Fruit fly (Drosophila melanogaster) whole organism, pupa: ENCODE results near the gene lili.

ENCODE experiments used
- CG12605 ChIP-seq: fragments of 200-800 bp; sonication (Bioruptor generic); IDR thresholded peaks from 2 replicates; pipeline ENCODE4 v1.3.6; 2022; ENCODE audit warnings: missing biosample characterization, missing genetic modification characterization
- CG13204 ChIP-seq: fragments of 200-800 bp; sonication (Bioruptor generic); optimal IDR thresholded peaks from 2 replicates; lab custom pipeline; 2018; ENCODE audit warnings: missing biosample characterization, mild to moderate bottlenecking, missing genetic modification characterization, moderate library complexity
- CG14655 ChIP-seq: fragments of 200-800 bp; sonication (Bioruptor generic); optimal IDR thresholded peaks from 3 replicates; lab custom pipeline; 2017; ENCODE audit warnings: mild to moderate bottlenecking, missing biosample characterization, missing genetic modification reagents, missing genetic modification characterization
- CG15710 ChIP-seq: fragments of 200-800 bp; sonication (Bioruptor generic); optimal IDR thresholded peaks from 2 replicates; lab custom pipeline; 2018; ENCODE audit warnings: missing biosample characterization, mild to moderate bottlenecking, missing genetic modification characterization, moderate library complexity
- CG17806 ChIP-seq: fragments of 200-800 bp; sonication (Bioruptor generic); optimal IDR thresholded peaks from 2 replicates; lab custom pipeline; 2018; ENCODE audit warnings: missing biosample characterization, mild to moderate bottlenecking, missing genetic modification characterization, moderate library complexity
- CG32121 ChIP-seq: fragments of 200-800 bp; sonication (Bioruptor generic); IDR thresholded peaks from 2 replicates; pipeline ENCODE4 v1.3.6; 2022; ENCODE audit warnings: missing biosample characterization, missing genetic modification characterization
- CG8301 ChIP-seq: fragments of 200-800 bp; sonication (Bioruptor generic); optimal IDR thresholded peaks from 2 replicates; lab custom pipeline; 2018; ENCODE audit warnings: missing biosample characterization, mild to moderate bottlenecking, missing genetic modification characterization
- CG9948 ChIP-seq: fragments of 200-800 bp; sonication (Bioruptor generic); optimal IDR thresholded peaks from 2 replicates; lab custom pipeline; 2018; ENCODE audit warnings: missing biosample characterization, mild to moderate bottlenecking, missing genetic modification characterization, moderate library complexity
- D1 ChIP-seq: fragments of 200-800 bp; sonication (Bioruptor generic); optimal IDR thresholded peaks from 2 replicates; lab custom pipeline; 2018; ENCODE audit warnings: missing biosample characterization, mild to moderate bottlenecking, missing genetic modification characterization, moderate library complexity
- EcR ChIP-seq: fragments of 200-800 bp; sonication (Bioruptor generic); optimal IDR thresholded peaks from 3 replicates; lab custom pipeline; 2019; ENCODE audit warnings: missing biosample characterization, missing genetic modification characterization, mild to moderate bottlenecking, moderate library complexity, missing genetic modification reagents
- Pif1B ChIP-seq: fragments of 200-800 bp; sonication (Bioruptor generic); optimal IDR thresholded peaks from 3 replicates; lab custom pipeline; 2016; ENCODE audit warnings: missing biosample characterization, missing genetic modification characterization
- fd96Ca ChIP-seq: fragments of 200-800 bp; sonication (Bioruptor generic); IDR thresholded peaks from 3 replicates; pipeline ENCODE4 v1.3.6; 2022; ENCODE audit warnings: missing biosample characterization, missing genetic modification characterization
- gl ChIP-seq: fragments of 200-800 bp; sonication (Bioruptor generic); optimal IDR thresholded peaks from 2 replicates; lab custom pipeline; 2018; ENCODE audit warnings: missing biosample characterization, mild to moderate bottlenecking, missing genetic modification characterization

DNA sequence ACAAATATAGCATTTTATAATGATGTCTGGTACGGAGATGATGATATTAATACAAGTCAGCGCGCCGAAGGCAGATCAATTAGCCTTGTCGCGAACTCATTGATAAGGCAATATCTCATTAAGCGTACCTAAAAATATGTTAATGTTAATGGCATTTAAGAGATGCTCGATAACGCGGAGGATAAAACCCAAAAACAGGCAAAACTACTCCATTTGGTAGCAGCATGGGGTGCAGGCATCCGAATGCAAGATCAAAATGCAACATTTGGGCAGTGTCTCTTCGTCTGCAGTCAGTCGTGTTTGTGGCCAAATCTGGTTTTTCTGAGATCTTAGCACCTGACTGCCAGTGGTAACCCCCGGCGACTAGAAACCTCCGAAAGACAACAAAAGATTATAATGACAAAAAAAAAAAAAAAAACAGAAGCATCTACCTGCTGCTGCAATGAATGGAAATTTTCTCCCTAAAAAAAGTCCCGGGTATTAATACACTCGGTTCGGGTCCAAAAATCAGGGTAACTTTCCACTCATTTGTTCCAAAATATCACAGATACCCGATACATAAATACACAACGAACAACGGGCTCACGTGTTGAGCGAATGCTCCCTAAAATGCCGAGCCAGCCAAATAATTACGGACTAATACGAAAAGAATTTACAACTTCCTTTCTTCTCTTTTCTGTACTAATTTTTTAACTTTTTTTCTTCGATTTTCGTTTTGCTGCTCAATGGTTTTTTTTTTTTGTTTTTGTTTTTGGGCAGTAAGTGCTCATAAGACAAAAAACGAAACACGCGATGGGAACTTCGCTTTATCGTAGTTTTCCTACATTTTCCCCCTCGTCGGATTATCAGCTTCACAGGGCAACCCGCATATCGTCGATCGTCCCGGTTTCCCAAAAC is 32.4 kb upstream of the lili start:
- no peak for TF ChIP-seq Pif1B (GFP tag; lab: Kevin White, UChicago)
- TF ChIP-seq CG17806 (tag; lab: Kevin White, UChicago) = no peak
- no peak for TF ChIP-seq gl (tag; lab: Kevin White, UChicago)
- TF ChIP-seq CG14655 (GFP tag; lab: Kevin White, UChicago) = no peak
- no peak for TF ChIP-seq CG15710 (tag; lab: Kevin White, UChicago)
- TF ChIP-seq CG13204 (GFP tag; lab: Kevin White, UChicago) = no peak
- TF ChIP-seq EcR = no peak
- TF ChIP-seq CG32121 (GFP tag; lab: Robert Waterston, UW) = no peak
- no peak for TF ChIP-seq CG8301 (tag; lab: Kevin White, UChicago)
- no peak for TF ChIP-seq D1 (tag; lab: Kevin White, UChicago)
- no peak for TF ChIP-seq fd96Ca
- no peak for TF ChIP-seq CG9948 (tag; lab: Kevin White, UChicago)
- no peak for TF ChIP-seq CG12605
